Worm (Caenorhabditis elegans) whole organism, early embryonic: ENCODE results near the gene F36H12.3.
"Not testable (repeated sequence)": the region's sequence is repeated elsewhere in the genome, so short reads cannot be mapped to it uniquely, and the experiment has no call there.

Experiments
- B0310.2 ChIP-seq: sonication (generic microtip); optimal IDR thresholded peaks from 2 replicates; lab custom pipeline; 2016; ENCODE audit warnings: mild to moderate bottlenecking, missing genetic modification characterization, missing compliant biosample characterization
- F13C5.2 ChIP-seq: sonication (generic microtip); optimal IDR thresholded peaks from 2 replicates; lab custom pipeline; 2017; ENCODE audit warnings: mild to moderate bottlenecking, missing genetic modification characterization, inconsistent platforms, missing compliant biosample characterization
- aly-1 ChIP-seq: sonication (generic microtip); optimal IDR thresholded peaks from 2 replicates; lab custom pipeline; 2016; ENCODE audit warnings: missing genetic modification characterization, missing compliant biosample characterization
- ama-1 ChIP-seq: fragments of 150-350 bp; optimal IDR thresholded peaks from 2 replicates; lab custom pipeline; 2014
- ceh-13 ChIP-seq: fragments of 200-800 bp; sonication (Bioruptor generic); optimal IDR thresholded peaks from 2 replicates; lab custom pipeline; 2018; ENCODE audit warnings: mild to moderate bottlenecking, missing genetic modification characterization, missing compliant biosample characterization
- ceh-36 ChIP-seq: sonication (generic microtip); optimal IDR thresholded peaks from 2 replicates; lab custom pipeline; 2016; ENCODE audit warnings: missing genetic modification characterization, inconsistent platforms, missing compliant biosample characterization
- ets-7 ChIP-seq: sonication (generic microtip); optimal IDR thresholded peaks from 2 replicates; lab custom pipeline; 2016; ENCODE audit warnings: missing genotype, missing genetic modification characterization, missing compliant biosample characterization
- flt-1 ChIP-seq: fragments of 200-800 bp; sonication (Bioruptor generic); IDR thresholded peaks from 2 replicates; pipeline ENCODE4 v1.3.6; 2022; ENCODE audit warnings: missing genetic modification characterization, missing compliant biosample characterization
- hmbx-1 ChIP-seq: sonication (generic microtip); optimal IDR thresholded peaks from 2 replicates; lab custom pipeline; 2016; ENCODE audit warnings: mild to moderate bottlenecking, missing genetic modification characterization, missing compliant biosample characterization
- hmg-4 ChIP-seq: fragments of 200-800 bp; sonication (Bioruptor generic); optimal IDR thresholded peaks from 2 replicates; lab custom pipeline; 2018; ENCODE audit warnings: mild to moderate bottlenecking, missing genetic modification characterization, missing compliant biosample characterization
- hnd-1 ChIP-seq: sonication (generic microtip); optimal IDR thresholded peaks from 2 replicates; lab custom pipeline; 2016; ENCODE audit warnings: missing genetic modification characterization, missing compliant biosample characterization
- pes-1 ChIP-seq: fragments of 200-800 bp; sonication (Bioruptor generic); IDR thresholded peaks from 2 replicates; pipeline ENCODE4 v1.3.6; 2022; ENCODE audit warnings: missing genetic modification reagents, missing genetic modification characterization, missing compliant biosample characterization
- scrt-1 ChIP-seq: fragments of 200-800 bp; sonication (Bioruptor generic); IDR thresholded peaks from 2 replicates; pipeline ENCODE4 v1.3.6; 2022; ENCODE audit warnings: missing genetic modification characterization, missing compliant biosample characterization
- sea-1 ChIP-seq: fragments of 200-800 bp; sonication (Bioruptor generic); conservative IDR thresholded peaks from 2 replicates; pipeline ENCODE4 v1.3.6; 2022; ENCODE audit warnings: missing genetic modification characterization, missing compliant biosample characterization
- tbx-11 ChIP-seq: fragments of 200-800 bp; sonication (Bioruptor generic); IDR thresholded peaks from 2 replicates; pipeline ENCODE4 v1.3.6; 2022; ENCODE audit warnings: missing genetic modification characterization, missing compliant biosample characterization
- tbx-37 ChIP-seq: fragments of 200-800 bp; sonication (Bioruptor generic); conservative IDR thresholded peaks from 2 replicates; pipeline ENCODE4 v1.3.6; 2022; ENCODE audit warnings: missing genetic modification reagents, missing genetic modification characterization, missing compliant biosample characterization
- tra-4 ChIP-seq: sonication (generic microtip); optimal IDR thresholded peaks from 2 replicates; lab custom pipeline; 2017; ENCODE audit warnings: missing genetic modification characterization, missing compliant biosample characterization

The F36H12.3 gene

DNA sequence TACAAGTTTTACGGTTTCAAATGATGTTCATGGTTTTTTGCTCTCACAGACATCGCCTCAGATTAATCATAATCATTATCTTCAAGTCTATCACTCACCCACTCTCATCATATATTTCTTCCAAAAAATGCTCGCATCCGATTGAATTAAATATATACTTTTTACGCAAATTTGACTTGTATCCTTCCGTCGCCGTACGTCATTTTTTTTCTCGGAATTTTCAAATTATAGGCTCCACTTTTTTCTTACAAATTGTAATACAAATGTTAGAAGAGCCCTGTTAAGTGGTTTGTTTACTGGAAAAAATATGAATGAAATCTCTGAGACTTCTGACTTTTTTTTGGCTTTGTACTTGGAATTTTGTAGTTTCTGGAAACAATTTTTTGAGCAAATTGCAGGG, 14.6 kb downstream of the F36H12.3 start:
- TF ChIP-seq hnd-1 (tag; lab: Kevin White, UChicago) (no peak), ets-7 (no peak), aly-1 (tag; lab: Kevin White, UChicago) (no peak), ama-1 (lab: Kevin White, UChicago) (no peak), ceh-36 (no peak), pes-1 (GFP tag; lab: Robert Waterston, UW) (no peak), tbx-11 (no peak), tra-4 (tag; lab: Kevin White, UChicago) (no peak), F13C5.2 (tag; lab: Kevin White, UChicago) (no peak), hmg-4 (GFP tag; lab: Kevin White, UChicago) (no peak), tbx-37 (GFP tag; lab: Robert Waterston, UW) (no peak), flt-1 (GFP tag; lab: Robert Waterston, UW) (no peak)

- TF ChIP-seq aly-1 (tag; lab: Kevin White, UChicago) (no peak), hmg-4 (GFP tag; lab: Kevin White, UChicago) (no peak), tbx-11 (no peak), tbx-37 (GFP tag; lab: Robert Waterston, UW) (no peak), ama-1 (lab: Kevin White, UChicago) (no peak), hnd-1 (tag; lab: Kevin White, UChicago) (no peak), B0310.2 (tag; lab: Kevin White, UChicago) (no peak), ceh-13 (GFP tag; lab: Kevin White, UChicago) (no peak), scrt-1 (GFP tag; lab: Robert Waterston, UW) (no peak), ets-7 (no peak)
These were observed 16.3 kb downstream of the F36H12.3 start for ce11 chrIV:5288932-5289331.

DNA sequence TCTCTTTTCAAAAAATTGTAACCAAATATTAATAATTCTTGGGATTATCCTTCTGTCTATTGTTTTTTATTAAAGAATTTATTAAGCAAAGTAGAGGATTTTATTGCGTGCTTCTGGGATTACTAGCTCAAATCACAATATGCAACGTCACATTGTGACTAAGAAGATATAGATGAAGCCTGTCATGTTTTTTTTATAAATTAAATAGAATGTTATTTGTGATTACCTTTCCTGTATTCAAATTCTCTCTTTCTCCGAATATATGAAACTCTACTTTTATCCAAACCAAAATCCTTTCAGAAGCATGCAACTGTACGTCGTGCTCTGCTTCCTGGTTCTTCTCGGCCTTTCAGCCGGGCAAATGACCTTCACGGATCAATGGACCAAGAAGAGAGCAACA, 17.9 kb downstream of the F36H12.3 start, which contains the start of gene nlp-47:
nlp-47 (plus strand) TSS at position 301 of the 400 bp plus-strand sequence.
- TF ChIP-seq scrt-1 (GFP tag; lab: Robert Waterston, UW), result no peak
- no peak for TF ChIP-seq flt-1 (GFP tag; lab: Robert Waterston, UW)
- no peak for TF ChIP-seq ceh-13 (GFP tag; lab: Kevin White, UChicago)
- TF ChIP-seq aly-1 (tag; lab: Kevin White, UChicago), result no peak
- no peak for TF ChIP-seq hnd-1 (tag; lab: Kevin White, UChicago)
- no peak for TF ChIP-seq pes-1 (GFP tag; lab: Robert Waterston, UW)
- no peak for TF ChIP-seq ets-7
- no peak for TF ChIP-seq tbx-37 (GFP tag; lab: Robert Waterston, UW)
- TF ChIP-seq hmbx-1 (tag; lab: Kevin White, UChicago), result no peak
- TF ChIP-seq ceh-36, result no peak
- no peak for TF ChIP-seq ama-1 (lab: Kevin White, UChicago)
- no peak for TF ChIP-seq tbx-11
- no peak for TF ChIP-seq tra-4 (tag; lab: Kevin White, UChicago)
- no peak for TF ChIP-seq F13C5.2 (tag; lab: Kevin White, UChicago)
- no peak for TF ChIP-seq hmg-4 (GFP tag; lab: Kevin White, UChicago)
- no peak for TF ChIP-seq B0310.2 (tag; lab: Kevin White, UChicago)
- TF ChIP-seq sea-1 (GFP tag; lab: Robert Waterston, UW), result no peak

- no peak for TF ChIP-seq tra-4 (tag; lab: Kevin White, UChicago)
- no peak for TF ChIP-seq sea-1 (GFP tag; lab: Robert Waterston, UW)
- no peak for TF ChIP-seq B0310.2 (tag; lab: Kevin White, UChicago)
- TF ChIP-seq tbx-11, result no peak
- TF ChIP-seq F13C5.2 (tag; lab: Kevin White, UChicago), result no peak
- TF ChIP-seq hnd-1 (tag; lab: Kevin White, UChicago), result no peak
- TF ChIP-seq ama-1 (lab: Kevin White, UChicago), result no peak
- TF ChIP-seq flt-1 (GFP tag; lab: Robert Waterston, UW), result no peak
- TF ChIP-seq hmg-4 (GFP tag; lab: Kevin White, UChicago), result no peak
- TF ChIP-seq aly-1 (tag; lab: Kevin White, UChicago), result no peak
- TF ChIP-seq ets-7, result no peak
- no peak for TF ChIP-seq ceh-36
- no peak for TF ChIP-seq pes-1 (GFP tag; lab: Robert Waterston, UW)
These were observed 18.6 kb downstream of the F36H12.3 start for ce11 chrIV:5291207-5291606.

DNA sequence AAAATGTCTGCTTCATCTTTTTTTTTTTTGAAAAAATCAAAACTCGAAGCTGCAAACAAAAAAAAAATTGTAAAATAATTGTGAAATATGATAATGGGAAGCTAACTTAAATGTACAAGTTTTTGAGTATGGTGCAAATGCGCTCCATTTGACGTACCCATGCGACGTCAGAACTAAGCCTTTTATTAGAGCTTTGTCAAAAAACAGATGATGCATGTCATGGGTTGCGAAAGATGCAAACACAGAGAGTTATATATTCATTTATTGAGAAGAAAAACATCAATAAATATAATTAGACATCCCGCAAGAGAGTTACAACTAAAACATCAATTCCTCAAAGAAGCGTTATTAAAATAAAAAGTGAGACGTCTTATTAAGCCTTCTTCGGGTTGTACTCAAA, 21.8 kb downstream of the F36H12.3 start:
- TF ChIP-seq sea-1 (GFP tag; lab: Robert Waterston, UW), result no peak
- TF ChIP-seq hmg-4 (GFP tag; lab: Kevin White, UChicago), result no peak
- no peak for TF ChIP-seq tra-4 (tag; lab: Kevin White, UChicago)
- TF ChIP-seq hmbx-1 (tag; lab: Kevin White, UChicago), result no peak
- no peak for TF ChIP-seq ets-7
- no peak for TF ChIP-seq flt-1 (GFP tag; lab: Robert Waterston, UW)
- TF ChIP-seq tbx-37 (GFP tag; lab: Robert Waterston, UW), result no peak
- no peak for TF ChIP-seq ama-1 (lab: Kevin White, UChicago)
- no peak for TF ChIP-seq tbx-11
- TF ChIP-seq B0310.2 (tag; lab: Kevin White, UChicago), result no peak
- no peak for TF ChIP-seq F13C5.2 (tag; lab: Kevin White, UChicago)
- no peak for TF ChIP-seq hnd-1 (tag; lab: Kevin White, UChicago)
- no peak for TF ChIP-seq ceh-13 (GFP tag; lab: Kevin White, UChicago)
- no peak for TF ChIP-seq aly-1 (tag; lab: Kevin White, UChicago)

DNA sequence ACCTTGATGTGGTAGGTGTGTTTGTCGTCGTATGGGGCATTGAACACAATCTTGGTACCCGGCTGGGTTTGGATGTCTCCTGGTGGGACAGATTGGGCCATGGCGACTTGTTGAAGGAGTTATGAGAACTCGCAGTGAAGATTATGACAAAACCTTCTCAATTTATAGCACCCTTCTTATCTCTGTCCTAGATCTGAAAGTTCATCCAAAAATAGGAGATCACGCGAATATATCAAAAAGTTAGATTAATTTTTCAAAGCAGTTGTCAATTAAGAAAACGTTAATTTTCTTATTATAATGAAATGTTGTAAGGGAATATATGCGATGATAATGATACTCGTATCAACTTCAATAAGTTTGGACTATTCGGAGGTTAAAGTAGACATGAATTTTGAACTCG, 22.6 kb downstream of the F36H12.3 start, which contains the start of gene msp-51:
msp-51 (minus strand) TSS at position 101 of the 400 bp plus-strand sequence.
- not testable (repeated sequence) for TF ChIP-seq flt-1 (GFP tag; lab: Robert Waterston, UW); hmbx-1 (tag; lab: Kevin White, UChicago); sea-1 (GFP tag; lab: Robert Waterston, UW)

DNA sequence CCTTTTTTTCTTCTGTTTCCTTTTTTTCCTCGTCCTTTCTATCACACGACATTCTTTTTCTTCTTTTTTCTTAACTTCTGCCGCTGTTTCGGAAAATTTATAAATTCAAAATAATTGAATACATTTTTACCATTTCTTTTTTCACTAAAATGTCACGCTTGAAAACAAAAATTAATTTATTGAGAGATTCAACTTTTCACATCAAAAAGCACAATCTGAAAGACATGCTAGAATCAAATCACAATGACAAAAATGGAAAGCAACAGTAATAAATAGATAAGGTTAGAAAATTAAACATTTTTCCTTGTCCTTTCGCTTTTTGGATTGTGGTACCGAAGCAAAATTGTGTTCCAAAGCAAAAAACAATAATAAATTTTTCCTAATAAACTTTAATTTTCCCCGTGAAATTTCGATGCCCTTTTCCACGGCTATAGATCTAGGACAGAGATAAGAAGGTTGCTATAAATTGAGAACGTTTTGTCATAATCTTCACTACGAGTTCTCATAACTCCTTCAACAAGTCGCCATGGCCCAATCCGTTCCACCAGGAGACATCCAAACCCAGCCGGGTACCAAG, 24.9 kb downstream of the F36H12.3 start, which contains the start of the genes ZK354.6 and msp-113:
ZK354.6 (minus strand) TSS at position 101 of the 577 bp plus-strand sequence.
msp-113 (plus strand) TSS at position 527 of the 577 bp plus-strand sequence.
- TF ChIP-seq F13C5.2 (tag; lab: Kevin White, UChicago), result no peak
- TF ChIP-seq scrt-1 (GFP tag; lab: Robert Waterston, UW), result no peak
- TF ChIP-seq aly-1 (tag; lab: Kevin White, UChicago), result no peak
- TF ChIP-seq ceh-36, result no peak
- TF ChIP-seq hmg-4 (GFP tag; lab: Kevin White, UChicago), result no peak
- TF ChIP-seq tra-4 (tag; lab: Kevin White, UChicago), result no peak
- TF ChIP-seq tbx-37 (GFP tag; lab: Robert Waterston, UW), result no peak
- TF ChIP-seq ets-7, result no peak
- no peak for TF ChIP-seq tbx-11
- no peak for TF ChIP-seq B0310.2 (tag; lab: Kevin White, UChicago)
- no peak for TF ChIP-seq hmbx-1 (tag; lab: Kevin White, UChicago)
- TF ChIP-seq sea-1 (GFP tag; lab: Robert Waterston, UW), result no peak
- no peak for TF ChIP-seq ceh-13 (GFP tag; lab: Kevin White, UChicago)
- no peak for TF ChIP-seq pes-1 (GFP tag; lab: Robert Waterston, UW)
- no peak for TF ChIP-seq hnd-1 (tag; lab: Kevin White, UChicago)
- TF ChIP-seq flt-1 (GFP tag; lab: Robert Waterston, UW), result no peak
- TF ChIP-seq ama-1 (lab: Kevin White, UChicago), result no peak
